Worm (Caenorhabditis elegans) whole organism, L3 larva: Measurements from ENCODE around the gene K04A8.20.

Experiments
- ceh-16 ChIP-seq: sonication (generic microtip); optimal IDR thresholded peaks from 2 replicates; lab custom pipeline; 2017; ENCODE audit warnings: missing biosample characterization, missing genetic modification characterization
- elt-1 ChIP-seq: fragments of 150-350 bp; optimal IDR thresholded peaks from 2 replicates; lab custom pipeline; 2014; ENCODE audit warnings: missing biosample characterization, missing genetic modification characterization
- elt-3 ChIP-seq, 3 experiments: fragments of 150-350 bp in 1 of 3; sonication (generic microtip) in 2 of 3; optimal IDR thresholded peaks; 2 replicates in 2 of 3; 4 replicates in 1 of 3; lab custom pipeline; 2014 to 2017; ENCODE audit warnings: missing biosample characterization in 3 of 3, missing genetic modification characterization in 3 of 3
- fos-1 ChIP-seq: fragments of 150-350 bp; optimal IDR thresholded peaks from 2 replicates; lab custom pipeline; 2014; ENCODE audit warnings: missing biosample characterization, missing genetic modification characterization
- nhr-237 ChIP-seq: fragments of 150-350 bp; optimal IDR thresholded peaks from 2 replicates; lab custom pipeline; 2014; ENCODE audit warnings: missing biosample characterization, missing genetic modification characterization
- pqm-1 ChIP-seq: fragments of 150-350 bp; optimal IDR thresholded peaks from 2 replicates; lab custom pipeline; 2017; ENCODE audit warnings: missing biosample characterization, missing genetic modification characterization, inconsistent platforms
- unc-62 ChIP-seq: fragments of 150-350 bp; sonication (generic microtip); optimal IDR thresholded peaks from 4 replicates; lab custom pipeline; 2014; ENCODE audit warnings: missing biosample characterization, missing genetic modification reagents, missing genetic modification characterization

DNA sequence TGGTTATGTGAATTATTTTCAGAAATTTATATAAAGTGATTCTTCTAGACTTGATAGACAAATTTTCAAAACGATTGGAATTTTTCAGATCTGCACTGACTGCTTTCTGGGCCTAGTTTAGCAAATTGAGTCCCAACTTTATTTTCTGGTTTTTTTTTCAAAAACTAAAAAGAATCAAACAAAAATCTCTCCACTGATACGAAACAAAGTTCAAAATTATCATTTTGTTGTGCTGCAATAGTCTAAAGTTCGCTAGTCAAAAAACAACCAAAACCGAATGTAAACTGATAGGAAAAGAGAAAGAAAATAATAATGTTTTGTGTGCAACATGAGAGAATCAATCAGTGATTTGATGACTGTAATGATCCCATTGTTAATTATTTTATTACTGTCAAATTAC is 623 bp downstream of the K04A8.20 start, which contains the start of gene lipl-4:
- no peak for TF ChIP-seq unc-62 (GFP tag; lab: Kevin White, UChicago)
- no peak for TF ChIP-seq fos-1 (tag; lab: Kevin White, UChicago)
- no peak for TF ChIP-seq ceh-16 (tag; lab: Kevin White, UChicago)
- no peak for TF ChIP-seq elt-1 (tag; lab: Kevin White, UChicago)
- TF ChIP-seq pqm-1 (tag; lab: Kevin White, UChicago): peak; percentile 18
- no peak for TF ChIP-seq nhr-237 (tag; lab: Kevin White, UChicago)
- no peak for TF ChIP-seq elt-3 (tag; optimal IDR thresholded peaks at IDR 0.05; lab: Kevin White, UChicago)
